Worm (Caenorhabditis elegans) whole organism, L1 larva: ENCODE data around the gene math-33.

Source experiments
- dpl-1 ChIP-seq, 3 experiments: fragments of 150-350 bp in 2 of 3; sonication (generic microtip) in 1 of 3; optimal IDR thresholded peaks; 2 replicates each; lab custom pipeline; 2014 to 2017; ENCODE audit warnings: missing biosample characterization in 3 of 3, missing genetic modification characterization in 3 of 3, missing genetic modification reagents in 3 of 3
- lir-3 ChIP-seq: sonication (generic microtip); optimal IDR thresholded peaks from 2 replicates; lab custom pipeline; 2016; ENCODE audit warnings: mild to moderate bottlenecking, missing genetic modification characterization, moderate library complexity, missing compliant biosample characterization; ENCODE audit not compliant: poor library complexity
- nhr-20 ChIP-seq: sonication (generic microtip); optimal IDR thresholded peaks from 2 replicates; lab custom pipeline; 2016; ENCODE audit warnings: mild to moderate bottlenecking, missing genetic modification characterization, missing compliant biosample characterization
- nhr-76 ChIP-seq: sonication (generic microtip); optimal IDR thresholded peaks from 2 replicates; lab custom pipeline; 2017; ENCODE audit warnings: missing biosample characterization, missing genetic modification characterization
- nhr-77 ChIP-seq: fragments of 150-350 bp; optimal IDR thresholded peaks from 2 replicates; lab custom pipeline; 2014; ENCODE audit warnings: missing biosample characterization, missing genetic modification characterization
- nhr-90 ChIP-seq: sonication (generic microtip); optimal IDR thresholded peaks from 2 replicates; lab custom pipeline; 2016; ENCODE audit warnings: mild to moderate bottlenecking, missing genetic modification characterization, missing compliant biosample characterization; ENCODE audit not compliant: poor library complexity
- pqm-1 ChIP-seq: sonication (generic microtip); optimal IDR thresholded peaks from 3 replicates; lab custom pipeline; 2017; ENCODE audit warnings: missing biosample characterization, missing genetic modification characterization
- snpc-4 ChIP-seq: fragments of 150-350 bp; optimal IDR thresholded peaks from 2 replicates; lab custom pipeline; 2014; ENCODE audit warnings: missing biosample characterization, missing genetic modification characterization
- unc-62 ChIP-seq: fragments of 150-350 bp; optimal IDR thresholded peaks from 2 replicates; lab custom pipeline; 2014; ENCODE audit warnings: missing biosample characterization, missing genetic modification reagents, missing genetic modification characterization
- unc-86 ChIP-seq: sonication (generic microtip); optimal IDR thresholded peaks from 2 replicates; lab custom pipeline; 2016; ENCODE audit warnings: missing genetic modification characterization, missing compliant biosample characterization

ce11 chrV:11146958-11147779 lies 33.5 kb downstream of the math-33 start, which contains the start of the genes T19C4.24 and nlp-33:
- peak; percentile 54 for TF ChIP-seq nhr-20
- TF ChIP-seq nhr-77 = no peak
- no peak for TF ChIP-seq unc-62 (GFP tag; lab: Kevin White, UChicago)
- no peak for TF ChIP-seq snpc-4 (tag; lab: Kevin White, UChicago)
- no peak for TF ChIP-seq lir-3 (tag; lab: Kevin White, UChicago)
- peak; percentile 51 for TF ChIP-seq nhr-90
- TF ChIP-seq pqm-1 (tag; lab: Kevin White, UChicago) = no peak
- TF ChIP-seq nhr-76 (tag; lab: Kevin White, UChicago) = no peak
- TF ChIP-seq unc-86 (tag; lab: Kevin White, UChicago) = no peak
- TF ChIP-seq dpl-1 (GFP tag; optimal IDR thresholded peaks at IDR 0.05; lab: Kevin White, UChicago) = no peak
